Worm (Caenorhabditis elegans): ENCODE data around the gene fust-1.
A peak's percentile ranks its signal among the peaks of the same experiment; 100 is the strongest.

Gene fust-1

ce11 chrII:7165749-7166148, 13.4 kb downstream of the fust-1 start, which contains the start of gene mfsd-13.2:
Gene mfsd-13.2 (minus strand): TSS chrII:7165849.
- TF ChIP-seq nhr-67 (tag; optimal IDR thresholded peaks at IDR 0.05): no peak
- TF ChIP-seq pqm-1 (tag; optimal IDR thresholded peaks at IDR 0.05): no peak
- TF ChIP-seq mml-1 (tag; optimal IDR thresholded peaks at IDR 0.05): no peak
- TF ChIP-seq elt-1 (tag; optimal IDR thresholded peaks at IDR 0.05): no peak
- no peak for TF ChIP-seq eor-1 (tag; optimal IDR thresholded peaks at IDR 0.05)
- no peak for TF ChIP-seq daf-12 (tag; optimal IDR thresholded peaks at IDR 0.05)
- TF ChIP-seq jun-1 (tag; optimal IDR thresholded peaks at IDR 0.05): no peak
- no peak for TF ChIP-seq R02D3.7 (tag; optimal IDR thresholded peaks at IDR 0.05)

DNA sequence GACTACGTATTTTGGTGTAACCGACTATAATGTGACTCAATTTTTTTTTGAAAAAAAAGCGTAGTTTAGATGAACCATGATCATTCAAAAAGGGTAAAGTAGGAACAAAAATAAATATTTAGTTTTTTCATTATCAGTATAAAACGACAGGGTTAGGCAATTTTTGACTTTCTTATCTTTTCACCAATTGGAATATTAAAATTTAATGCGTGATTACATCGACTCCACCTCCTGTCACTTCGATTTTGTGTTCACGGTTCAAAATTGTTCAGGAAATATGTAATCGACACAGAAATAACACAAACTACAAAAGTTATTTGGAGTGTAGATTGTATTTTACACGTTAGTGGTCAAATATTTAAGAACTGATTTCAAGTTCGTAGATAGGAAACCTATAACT, 14.4 kb downstream of the fust-1 start:
- peak; percentile 93 for TF ChIP-seq elt-2 (tag; optimal IDR thresholded peaks at IDR 0.05)
- TF ChIP-seq ztf-4 (tag; optimal IDR thresholded peaks at IDR 0.05): no peak
- TF ChIP-seq pqm-1 (tag; optimal IDR thresholded peaks at IDR 0.05): peak; percentile 94
- no peak for TF ChIP-seq elt-1 (tag; optimal IDR thresholded peaks at IDR 0.05)

DNA sequence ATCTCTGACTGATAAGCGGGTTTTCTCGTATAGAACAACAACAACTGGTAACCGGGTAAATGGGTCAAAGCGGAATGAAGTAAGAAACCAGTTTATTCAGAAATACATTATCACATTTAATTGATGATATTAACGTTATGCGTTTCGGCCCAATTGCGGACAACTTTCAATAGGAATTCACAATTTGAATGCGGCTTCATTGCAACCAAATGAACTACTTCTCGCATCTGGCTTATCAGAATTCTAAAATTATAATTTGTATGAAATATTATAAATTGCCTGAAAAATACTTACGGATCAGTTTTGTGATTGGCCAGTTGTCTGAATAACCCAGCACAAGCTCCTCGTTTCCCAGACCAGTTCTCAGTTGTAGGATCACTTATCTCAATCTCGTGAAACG, 16.3 kb downstream of the fust-1 start, which contains the start of gene col-36:
Gene col-36, minus strand, starts transcription at position 101 of the 400 bp plus-strand sequence.
- TF ChIP-seq nhr-23 (tag; optimal IDR thresholded peaks at IDR 0.05) (peak; percentile 50), sea-2 (GFP tag; optimal IDR thresholded peaks at IDR 0.05) (no peak)

ce11 chrII:7171305-7171998, 19.1 kb downstream of the fust-1 start, which contains the start of gene dyf-13:
Gene dyf-13 (minus strand): TSS chrII:7171355.
- TF ChIP-seq elt-2 (tag; optimal IDR thresholded peaks at IDR 0.05) (no peak), ZK546.5 (tag; optimal IDR thresholded peaks at IDR 0.05) (no peak)

ce11 chrII:7174843-7175242, 22.5 kb downstream of the fust-1 start, which contains the start of gene glc-4:
Gene glc-4 (minus strand): TSS chrII:7174943.
- no peak for TF ChIP-seq skn-1 (tag; optimal IDR thresholded peaks at IDR 0.05)
- TF ChIP-seq mml-1 (tag; optimal IDR thresholded peaks at IDR 0.05): no peak
- TF ChIP-seq nhr-43 (tag; optimal IDR thresholded peaks at IDR 0.05; ENCODE audit: poor library complexity, severe bottlenecking): no peak
- no peak for TF ChIP-seq nfya-1 (tag; optimal IDR thresholded peaks at IDR 0.05; ENCODE audit: insufficient read depth)
- TF ChIP-seq fkh-2 (tag; optimal IDR thresholded peaks at IDR 0.05): no peak
- TF ChIP-seq nhr-12 (tag; optimal IDR thresholded peaks at IDR 0.05): no peak
- TF ChIP-seq lin-15B (tag; optimal IDR thresholded peaks at IDR 0.05): no peak
- no peak for TF ChIP-seq jun-1 (tag; optimal IDR thresholded peaks at IDR 0.05)
- TF ChIP-seq hmg-11 (tag; optimal IDR thresholded peaks at IDR 0.05): no peak
- TF ChIP-seq nhr-25 (tag; optimal IDR thresholded peaks at IDR 0.05): no peak
- no peak for TF ChIP-seq elt-3 (tag; optimal IDR thresholded peaks at IDR 0.05)
- TF ChIP-seq R02D3.7 (tag; optimal IDR thresholded peaks at IDR 0.05): no peak

DNA sequence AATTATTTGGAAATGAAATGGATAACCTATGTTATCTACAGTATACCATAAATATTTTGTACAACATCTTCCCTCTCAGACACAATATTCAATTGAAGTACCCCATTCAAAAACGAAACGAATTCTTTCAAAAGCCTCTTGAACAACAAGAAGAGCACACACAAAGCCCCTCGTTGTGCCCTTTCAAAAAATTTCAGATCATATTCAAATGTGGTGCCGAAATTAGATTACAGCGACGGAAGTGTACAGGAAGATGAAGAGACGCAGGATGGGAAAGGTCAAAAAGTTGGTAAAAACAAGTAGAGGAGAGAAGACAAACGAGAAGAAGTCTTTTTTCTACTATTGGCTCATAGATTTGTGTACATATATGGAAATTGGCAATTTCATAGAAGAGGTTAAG, 23.7 kb downstream of the fust-1 start:
- TF ChIP-seq fkh-10 (GFP tag; optimal IDR thresholded peaks at IDR 0.05): peak; percentile 15
- TF ChIP-seq lsy-12 (tag; optimal IDR thresholded peaks at IDR 0.05): no peak

DNA sequence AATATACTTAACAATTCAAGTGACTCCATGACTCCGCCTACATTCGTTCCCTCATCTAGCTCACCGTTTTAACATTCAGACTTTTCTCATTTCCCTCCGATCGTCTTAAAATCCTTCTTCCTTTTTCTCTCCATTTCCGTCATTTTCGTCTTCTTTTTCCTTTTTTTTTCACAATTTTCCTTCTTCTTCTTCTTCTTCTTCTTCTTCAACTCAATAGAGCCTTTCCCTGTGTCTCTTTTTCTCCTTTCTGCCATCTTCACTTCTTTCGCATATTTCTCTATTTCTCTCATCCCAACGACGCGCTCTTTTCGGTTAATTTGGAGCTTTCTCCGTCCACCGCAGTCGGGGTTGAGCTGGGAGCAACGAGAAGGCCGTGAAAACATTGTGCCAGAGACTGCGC, 30.2 kb downstream of the fust-1 start:
- peak; percentile 72 for TF ChIP-seq fkh-10 (GFP tag; optimal IDR thresholded peaks at IDR 0.05)
- no peak for TF ChIP-seq ceh-16 (tag; optimal IDR thresholded peaks at IDR 0.05)
- TF ChIP-seq pha-4 (tag; optimal IDR thresholded peaks at IDR 0.05): no peak
- no peak for TF ChIP-seq nhr-77 (tag; optimal IDR thresholded peaks at IDR 0.05)
- no peak for TF ChIP-seq tbx-2 (tag; optimal IDR thresholded peaks at IDR 0.05)
- no peak for TF ChIP-seq nhr-11 (tag; optimal IDR thresholded peaks at IDR 0.05)
- TF ChIP-seq ztf-4 (tag; optimal IDR thresholded peaks at IDR 0.05): no peak
- no peak for TF ChIP-seq R02D3.7 (tag; optimal IDR thresholded peaks at IDR 0.05)
- TF ChIP-seq nfya-1 (tag; optimal IDR thresholded peaks at IDR 0.05; ENCODE audit: insufficient read depth): peak; percentile 58
- no peak for TF ChIP-seq fos-1 (tag; optimal IDR thresholded peaks at IDR 0.05)
- no peak for TF ChIP-seq fkh-2 (tag; optimal IDR thresholded peaks at IDR 0.05)
- TF ChIP-seq jun-1 (tag; optimal IDR thresholded peaks at IDR 0.05): no peak
- no peak for TF ChIP-seq nhr-28 (tag; optimal IDR thresholded peaks at IDR 0.05)
- TF ChIP-seq pqm-1 (tag; optimal IDR thresholded peaks at IDR 0.05): no peak
- TF ChIP-seq hmg-11 (tag; optimal IDR thresholded peaks at IDR 0.05): peak; percentile 57
- no peak for TF ChIP-seq lin-39 (tag; optimal IDR thresholded peaks at IDR 0.05)
- TF ChIP-seq nhr-67 (tag; optimal IDR thresholded peaks at IDR 0.05): no peak
- no peak for TF ChIP-seq ceh-9 (tag; optimal IDR thresholded peaks at IDR 0.05)
- no peak for TF ChIP-seq mdl-1 (tag; optimal IDR thresholded peaks at IDR 0.05)
- TF ChIP-seq lin-15B (tag; optimal IDR thresholded peaks at IDR 0.05): no peak
